Worm (Caenorhabditis elegans): ENCODE data around the gene K08B12.3.

K08B12.3 gene

ce11 chrV:6267237-6267812 is 32.3 kb downstream of the K08B12.3 start, which contains the start of gene mrck-1 (continued):
- TF ChIP-seq pha-4 (GFP tag; IDR thresholded peaks at IDR 0.05) (no peak), pha-4 (tag; optimal IDR thresholded peaks at IDR 0.05) (no peak), F10B5.3 (tag; optimal IDR thresholded peaks at IDR 0.05) (peak; percentile 50), lsy-2 (tag; optimal IDR thresholded peaks at IDR 0.05) (peak; percentile 72 to 92), dmd-6 (GFP tag; IDR thresholded peaks at IDR 0.05) (peak; percentile 87), nhr-76 (tag; optimal IDR thresholded peaks at IDR 0.05) (no peak), nhr-77 (tag; optimal IDR thresholded peaks at IDR 0.05) (peak; percentile 58), daf-16 (GFP tag; optimal IDR thresholded peaks at IDR 0.05) (peak; percentile 22 to 77), daf-16 (tag; optimal IDR thresholded peaks at IDR 0.05) (no peak), duxl-1 (tag; optimal IDR thresholded peaks at IDR 0.05; ENCODE audit: poor library complexity) (peak; percentile 58), zip-2 (tag; optimal IDR thresholded peaks at IDR 0.05) (peak; percentile 9), R02D3.7 (tag; optimal IDR thresholded peaks at IDR 0.05) (no peak), hmg-1.1 (GFP tag; IDR thresholded peaks at IDR 0.05) (peak; percentile 90), lin-38 (GFP tag; IDR thresholded peaks at IDR 0.05) (peak; percentile 81), lin-13 (GFP tag; optimal IDR thresholded peaks at IDR 0.05) (peak; percentile 86), lim-7 (GFP tag; IDR thresholded peaks at IDR 0.05) (0 out of 2 replicates have a peak, but pooled peaks have one; percentile 55), hif-1 (tag; optimal IDR thresholded peaks at IDR 0.05) (peak; percentile 42 to 83), ztf-7 (tag; optimal IDR thresholded peaks at IDR 0.05) (peak; percentile 45), hlh-11 (tag; optimal IDR thresholded peaks at IDR 0.05) (peak; percentile 94), ceh-28 (tag; optimal IDR thresholded peaks at IDR 0.05) (no peak), snpc-4 (tag; optimal IDR thresholded peaks at IDR 0.05) (no peak), attf-4 (tag; optimal IDR thresholded peaks at IDR 0.05) (no peak), nhr-41 (GFP tag; IDR thresholded peaks at IDR 0.05) (peak; percentile 55; the same call in 1 of the 2 replicates), F37D6.2 (tag; optimal IDR thresholded peaks at IDR 0.05) (peak; percentile 92), hlh-30 (tag; optimal IDR thresholded peaks at IDR 0.05; ENCODE audit: insufficient read depth) (peak; percentile 89), lir-3 (tag; optimal IDR thresholded peaks at IDR 0.05) (no peak), jun-1 (tag; optimal IDR thresholded peaks at IDR 0.05) (peak; percentile 51), daf-12 (tag; optimal IDR thresholded peaks at IDR 0.05) (no peak), zfp-2 (tag; optimal IDR thresholded peaks at IDR 0.05) (no peak), mep-1 (tag; optimal IDR thresholded peaks at IDR 0.05) (peak; percentile 97), ces-1 (GFP tag; optimal IDR thresholded peaks at IDR 0.05) (peak; percentile 96), ZK337.2 (GFP tag; IDR thresholded peaks at IDR 0.05) (peak; percentile 31; the same call in 1 of the 2 replicates), set-16 (GFP tag; IDR thresholded peaks at IDR 0.05) (peak; percentile 62; the same call in 1 of the 2 replicates), ztf-11 (tag; optimal IDR thresholded peaks at IDR 0.05) (no peak), dve-1 (tag; optimal IDR thresholded peaks at IDR 0.05; ENCODE audit: insufficient read depth) (peak; percentile 85), unc-130 (GFP tag; optimal IDR thresholded peaks at IDR 0.05) (no peak), vab-7 (GFP tag; IDR thresholded peaks at IDR 0.05) (peak; percentile 76), unc-62 (GFP tag; optimal IDR thresholded peaks at IDR 0.05 in 1 of 2) (peak in 1 of 2 experiments; percentile 87), unc-62 (tag; optimal IDR thresholded peaks at IDR 0.05) (no peak), Y75B8A.6 (GFP tag; IDR thresholded peaks at IDR 0.05) (0 out of 2 replicates have a peak, but pooled peaks have one; percentile 46), spr-3 (GFP tag; optimal IDR thresholded peaks at IDR 0.05) (peak; percentile 64), egl-43 (GFP tag; IDR thresholded peaks at IDR 0.05) (peak; percentile 81), mxl-3 (GFP tag; optimal IDR thresholded peaks at IDR 0.05) (peak; percentile 88), ceh-44 (GFP tag; IDR thresholded peaks at IDR 0.05) (no peak), ceh-32 (tag; optimal IDR thresholded peaks at IDR 0.05; ENCODE audit: poor library complexity) (peak; percentile 70), nhr-6 (tag; optimal IDR thresholded peaks at IDR 0.05) (peak; percentile 83), zfp-3 (GFP tag; conservative IDR thresholded peaks at IDR 0.05) (no peak), Y48G9A.11 (GFP tag; IDR thresholded peaks at IDR 0.05) (0 out of 2 replicates have a peak, but pooled peaks have one; percentile 50), nhr-42 (GFP tag; IDR thresholded peaks at IDR 0.05) (peak; percentile 76; the same call in 1 of the 2 replicates), nhr-111 (GFP tag; optimal IDR thresholded peaks at IDR 0.05) (no peak), aha-1 (tag) (peak; percentile 99)
